Worm (Caenorhabditis elegans) whole organism, L1 larva: Measurements from ENCODE around the gene K02E10.7.
A peak's percentile ranks its signal among the peaks of the same experiment; 100 is the strongest.

ENCODE experiments used
- blmp-1 ChIP-seq: fragments of 150-350 bp; optimal IDR thresholded peaks from 2 replicates; lab custom pipeline; 2014; ENCODE audit warnings: missing biosample characterization, missing genetic modification characterization
- lsy-2 ChIP-seq, 2 experiments: fragments of 150-350 bp; optimal IDR thresholded peaks; 2 replicates each; lab custom pipeline; 2014; ENCODE audit warnings: missing biosample characterization in 2 of 2, missing genetic modification characterization in 2 of 2
- mdl-1 ChIP-seq, 2 experiments: fragments of 150-350 bp; optimal IDR thresholded peaks; 2 replicates each; lab custom pipeline; 2014 to 2017; ENCODE audit warnings: missing biosample characterization in 2 of 2, missing genetic modification characterization in 2 of 2, inconsistent platforms in 1 of 2
- nhr-47 ChIP-seq: sonication (generic microtip); optimal IDR thresholded peaks from 2 replicates; lab custom pipeline; 2016; ENCODE audit warnings: mild to moderate bottlenecking, missing genetic modification characterization, moderate library complexity, missing compliant biosample characterization
- nhr-76 ChIP-seq: sonication (generic microtip); optimal IDR thresholded peaks from 2 replicates; lab custom pipeline; 2017; ENCODE audit warnings: missing biosample characterization, missing genetic modification characterization
- nhr-77 ChIP-seq: fragments of 150-350 bp; optimal IDR thresholded peaks from 2 replicates; lab custom pipeline; 2014; ENCODE audit warnings: missing biosample characterization, missing genetic modification characterization
- snu-23 ChIP-seq: sonication (generic microtip); optimal IDR thresholded peaks from 2 replicates; lab custom pipeline; 2016; ENCODE audit warnings: missing genetic modification characterization, missing compliant biosample characterization
- unc-130 ChIP-seq: fragments of 150-350 bp; optimal IDR thresholded peaks from 2 replicates; lab custom pipeline; 2017; ENCODE audit warnings: missing biosample characterization, missing genetic modification characterization, inconsistent platforms
- zip-4 ChIP-seq: fragments of 200-800 bp; sonication (Bioruptor generic); optimal IDR thresholded peaks from 2 replicates; lab custom pipeline; 2018; ENCODE audit warnings: mild to moderate bottlenecking, missing genetic modification characterization, moderate library complexity, missing compliant biosample characterization
- ztf-11 ChIP-seq, 2 experiments: sonication (generic microtip); optimal IDR thresholded peaks; 2 replicates each; lab custom pipeline; 2016 to 2017; ENCODE audit warnings: missing genetic modification characterization in 2 of 2, missing biosample characterization in 1 of 2, missing compliant biosample characterization in 1 of 2

DNA sequence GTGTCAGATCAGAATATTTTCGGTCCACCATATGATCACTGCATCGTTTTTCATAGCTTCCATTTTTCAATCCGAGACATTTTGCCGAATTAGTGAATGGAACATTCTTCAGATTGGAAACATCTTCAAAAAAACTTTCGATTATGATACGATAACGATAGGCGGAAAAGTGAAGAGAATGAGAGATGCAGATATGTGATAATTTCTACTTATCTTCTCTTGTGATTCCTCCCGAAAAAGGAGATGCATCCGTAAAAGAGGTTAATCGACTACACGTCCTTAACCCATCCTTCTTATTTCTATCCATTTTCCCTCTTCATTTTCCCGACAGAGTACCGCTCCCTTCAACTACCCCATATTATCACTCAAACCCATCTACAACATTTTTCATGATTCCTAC lies 25.3 kb downstream of the K02E10.7 start, which contains the start of gene K02E10.4:
- no peak for TF ChIP-seq unc-130 (tag; lab: Kevin White, UChicago)
- no peak for TF ChIP-seq nhr-76 (tag; lab: Kevin White, UChicago)
- no peak for TF ChIP-seq lsy-2 (tag; optimal IDR thresholded peaks at IDR 0.05; lab: Kevin White, UChicago)
- TF ChIP-seq mdl-1 (tag; optimal IDR thresholded peaks at IDR 0.05; lab: Kevin White, UChicago): no peak
- TF ChIP-seq blmp-1 (tag; lab: Kevin White, UChicago): peak; percentile 95
- TF ChIP-seq snu-23: no peak
- TF ChIP-seq nhr-47: no peak
- no peak for TF ChIP-seq nhr-77 (tag; lab: Kevin White, UChicago)
- TF ChIP-seq ztf-11 (tag; optimal IDR thresholded peaks at IDR 0.05; lab: Kevin White, UChicago): no peak
- no peak for TF ChIP-seq zip-4 (GFP tag; lab: Kevin White, UChicago)
